Worm (Caenorhabditis elegans) whole organism, L4/young adult: Measurements from ENCODE around the gene adr-2.

ENCODE experiments used
- W03F9.2 ChIP-seq: fragments of 150-350 bp; optimal IDR thresholded peaks from 2 replicates; lab custom pipeline; 2014; ENCODE audit warnings: missing biosample characterization, missing genetic modification characterization
- dao-5 ChIP-seq: sonication (generic microtip); optimal IDR thresholded peaks from 2 replicates; lab custom pipeline; 2016; ENCODE audit warnings: missing genotype, missing genetic modification characterization, moderate library complexity, missing compliant biosample characterization
- him-1 ChIP-seq: sonication (generic microtip); optimal IDR thresholded peaks from 2 replicates; lab custom pipeline; 2016; ENCODE audit warnings: missing genotype, missing genetic modification reagents, missing genetic modification characterization, missing compliant biosample characterization

ce11 chrIII:7238727-7239126 is 6.0 kb upstream of the adr-2 start, which contains the start of gene pars-1:
- TF ChIP-seq dao-5 (tag; lab: Kevin White, UChicago) (no peak), him-1 (no peak), W03F9.2 (tag; lab: Kevin White, UChicago) (no peak)
